Worm (Caenorhabditis elegans) whole organism, L4/young adult: ENCODE data around the gene Y38C1AA.6.

ENCODE experiments used
- W03F9.2 ChIP-seq: fragments of 150-350 bp; optimal IDR thresholded peaks from 2 replicates; lab custom pipeline; 2014; ENCODE audit warnings: missing biosample characterization, missing genetic modification characterization
- him-1 ChIP-seq: sonication (generic microtip); optimal IDR thresholded peaks from 2 replicates; lab custom pipeline; 2016; ENCODE audit warnings: missing genotype, missing genetic modification reagents, missing genetic modification characterization, missing compliant biosample characterization

- TF ChIP-seq him-1 (no peak), W03F9.2 (tag; lab: Kevin White, UChicago) (no peak)
Observed at ce11 chrIV:164777-165176, 2.1 kb downstream of the Y38C1AA.6 start, which contains the start of gene cutl-24.
